Fruit fly (Drosophila melanogaster) whole organism, embryonic: ENCODE data around the gene CG1231.

Experiments
- B-H2 ChIP-seq: fragments of 200-800 bp; sonication (Bioruptor generic); optimal IDR thresholded peaks from 2 replicates; lab custom pipeline; 2018; ENCODE audit warnings: missing biosample characterization, mild to moderate bottlenecking, missing genetic modification characterization
- Bteb2 ChIP-seq: fragments of 200-800 bp; sonication (Bioruptor generic); optimal IDR thresholded peaks from 2 replicates; lab custom pipeline; 2016; ENCODE audit warnings: missing biosample characterization, missing genetic modification characterization
- CG10366 ChIP-seq: fragments of 200-800 bp; sonication (Bioruptor generic); IDR thresholded peaks from 2 replicates; pipeline ENCODE4 v1.3.6; 2022; ENCODE audit warnings: missing biosample characterization, missing genetic modification characterization
- CG10543 ChIP-seq: fragments of 200-800 bp; sonication (Bioruptor generic); optimal IDR thresholded peaks from 3 replicates; lab custom pipeline; 2017; ENCODE audit warnings: missing biosample characterization, mild to moderate bottlenecking, missing genetic modification characterization, moderate library complexity
- CG10979 ChIP-seq: fragments of 200-800 bp; sonication (Bioruptor generic); optimal IDR thresholded peaks from 2 replicates; lab custom pipeline; 2018; ENCODE audit warnings: missing biosample characterization, mild to moderate bottlenecking, missing genetic modification characterization, moderate library complexity
- CG12071 ChIP-seq: fragments of 200-800 bp; sonication (Bioruptor generic); optimal IDR thresholded peaks from 3 replicates; lab custom pipeline; 2018; ENCODE audit warnings: missing biosample characterization, mild to moderate bottlenecking, missing genetic modification characterization
- CG12659 ChIP-seq: fragments of 200-800 bp; sonication (Bioruptor generic); optimal IDR thresholded peaks from 3 replicates; lab custom pipeline; 2017; ENCODE audit warnings: mild to moderate bottlenecking, missing biosample characterization, missing genetic modification reagents, missing genetic modification characterization
- CG12769 ChIP-seq: fragments of 200-800 bp; sonication (Bioruptor generic); optimal IDR thresholded peaks from 2 replicates; lab custom pipeline; 2019; ENCODE audit warnings: missing biosample characterization, mild to moderate bottlenecking, missing genetic modification characterization, moderate library complexity
- CG13287 ChIP-seq: fragments of 200-800 bp; sonication (Bioruptor generic); IDR thresholded peaks from 2 replicates; pipeline ENCODE4 v1.3.6; 2022; ENCODE audit warnings: missing biosample characterization, missing genetic modification characterization; ENCODE audit not compliant: partially characterized antibody
- CG13894 ChIP-seq: fragments of 200-800 bp; sonication (Bioruptor generic); optimal IDR thresholded peaks from 3 replicates; lab custom pipeline; 2018; ENCODE audit warnings: missing biosample characterization, mild to moderate bottlenecking, missing genetic modification characterization, moderate library complexity
- CG15696 ChIP-seq: fragments of 200-800 bp; sonication (Bioruptor generic); optimal IDR thresholded peaks from 2 replicates; lab custom pipeline; 2019; ENCODE audit warnings: missing biosample characterization, mild to moderate bottlenecking, missing genetic modification characterization, moderate library complexity
- CG17829 ChIP-seq: fragments of 200-800 bp; optimal IDR thresholded peaks from 2 replicates; lab custom pipeline; 2019; ENCODE audit warnings: missing biosample characterization, mild to moderate bottlenecking, missing genetic modification characterization, moderate library complexity
- CG18476 ChIP-seq: fragments of 200-800 bp; sonication (Bioruptor generic); optimal IDR thresholded peaks from 2 replicates; lab custom pipeline; 2016; ENCODE audit warnings: missing biosample characterization, mild to moderate bottlenecking, missing genetic modification characterization
- CG18599 ChIP-seq: fragments of 200-800 bp; sonication (Bioruptor generic); optimal IDR thresholded peaks from 3 replicates; lab custom pipeline; 2017; ENCODE audit warnings: missing biosample characterization, missing genetic modification characterization, mild to moderate bottlenecking, moderate library complexity, missing genetic modification reagents
- CG2120 ChIP-seq: fragments of 200-800 bp; sonication (Bioruptor generic); optimal IDR thresholded peaks from 3 replicates; lab custom pipeline; 2016; ENCODE audit warnings: missing biosample characterization, missing genetic modification characterization
- CG32532 ChIP-seq: fragments of 200-800 bp; sonication (Bioruptor generic); IDR thresholded peaks from 2 replicates; pipeline ENCODE4 v1.3.6; 2022; ENCODE audit warnings: missing biosample characterization, missing genetic modification characterization
- CG3281 ChIP-seq: fragments of 200-800 bp; sonication (Bioruptor generic); optimal IDR thresholded peaks from 3 replicates; lab custom pipeline; 2017; ENCODE audit warnings: missing biosample characterization, mild to moderate bottlenecking, missing genetic modification characterization
- CG3407 ChIP-seq: fragments of 200-800 bp; sonication (Bioruptor generic); optimal IDR thresholded peaks from 2 replicates; lab custom pipeline; 2018; ENCODE audit warnings: missing biosample characterization, mild to moderate bottlenecking, missing genetic modification characterization
- CG3847 ChIP-seq: fragments of 200-800 bp; sonication (Bioruptor generic); IDR thresholded peaks from 2 replicates; pipeline ENCODE4 v1.3.6; 2022; ENCODE audit warnings: missing biosample characterization, missing genetic modification characterization
- CG6854 ChIP-seq: fragments of 200-800 bp; sonication (Bioruptor generic); optimal IDR thresholded peaks from 3 replicates; lab custom pipeline; 2017; ENCODE audit warnings: missing biosample characterization, mild to moderate bottlenecking, missing genetic modification characterization
- CG9817 ChIP-seq: fragments of 200-800 bp; sonication (Bioruptor generic); optimal IDR thresholded peaks from 2 replicates; lab custom pipeline; 2018; ENCODE audit warnings: missing biosample characterization, mild to moderate bottlenecking, missing genetic modification characterization, moderate library complexity
- CG9932 ChIP-seq: fragments of 200-800 bp; sonication (Bioruptor generic); IDR thresholded peaks from 2 replicates; pipeline ENCODE4 v1.3.6; 2022; ENCODE audit warnings: missing biosample characterization, missing genetic modification characterization
- CHES-1-like ChIP-seq: fragments of 200-800 bp; sonication (Bioruptor generic); optimal IDR thresholded peaks from 2 replicates; lab custom pipeline; 2016; ENCODE audit warnings: missing biosample characterization, missing genetic modification characterization
- Dbx ChIP-seq: fragments of 200-800 bp; sonication (Bioruptor generic); IDR thresholded peaks from 3 replicates; pipeline ENCODE4 v1.3.6; 2022; ENCODE audit warnings: missing biosample characterization, missing genetic modification characterization
- Deaf1 ChIP-seq: fragments of 200-800 bp; optimal IDR thresholded peaks from 3 replicates; lab custom pipeline; 2019; ENCODE audit warnings: missing biosample characterization, mild to moderate bottlenecking, missing genetic modification characterization, moderate library complexity
- Fer1 ChIP-seq: fragments of 200-800 bp; sonication (Bioruptor generic); optimal IDR thresholded peaks from 2 replicates; lab custom pipeline; 2017; ENCODE audit warnings: missing biosample characterization, mild to moderate bottlenecking, missing genetic modification characterization
- GATAe ChIP-seq: fragments of 200-800 bp; sonication (Bioruptor generic); conservative IDR thresholded peaks from 2 replicates; pipeline ENCODE4 v1.3.6; 2022; ENCODE audit warnings: missing biosample characterization, missing genetic modification characterization
- HmgZ ChIP-seq: fragments of 200-800 bp; sonication (Bioruptor generic); optimal IDR thresholded peaks from 2 replicates; lab custom pipeline; 2018; ENCODE audit warnings: missing biosample characterization, mild to moderate bottlenecking, missing genetic modification characterization
- MBD-R2 ChIP-seq: fragments of 200-800 bp; sonication (Bioruptor generic); IDR thresholded peaks from 2 replicates; pipeline ENCODE4 v1.3.6; 2022; ENCODE audit warnings: missing biosample characterization, missing genetic modification characterization
- Med ChIP-seq: fragments of 200-800 bp; sonication (Bioruptor generic); peaks from one replicate; lab custom pipeline; 2016; ENCODE audit warnings: missing biosample characterization, missing genetic modification characterization, mild to moderate bottlenecking, inconsistent platforms, moderate library complexity
- Meics ChIP-seq: fragments of 200-800 bp; sonication (Bioruptor generic); optimal IDR thresholded peaks from 2 replicates; lab custom pipeline; 2017; ENCODE audit warnings: missing biosample characterization, mild to moderate bottlenecking, missing genetic modification characterization
- Rfx ChIP-seq: fragments of 200-800 bp; sonication (Bioruptor generic); IDR thresholded peaks from 2 replicates; pipeline ENCODE4 v1.3.6; 2022; ENCODE audit warnings: missing biosample characterization, missing genetic modification characterization
- caup ChIP-seq: fragments of 200-800 bp; sonication (Bioruptor generic); optimal IDR thresholded peaks from 3 replicates; lab custom pipeline; 2017; ENCODE audit warnings: missing biosample characterization, mild to moderate bottlenecking, missing genetic modification characterization, moderate library complexity; ENCODE audit not compliant: severe bottlenecking
- chinmo ChIP-seq: fragments of 200-800 bp; sonication (Bioruptor generic); IDR thresholded peaks from 4 replicates; pipeline ENCODE4 v1.3.6; 2022; ENCODE audit warnings: missing biosample characterization, missing genetic modification characterization; ENCODE audit not compliant: partially characterized antibody
- ci ChIP-seq: fragments of 200-800 bp; sonication (Bioruptor generic); IDR thresholded peaks from 3 replicates; pipeline ENCODE4 v1.3.6; 2022; ENCODE audit warnings: missing biosample characterization, missing genetic modification characterization
- dmrt99B ChIP-seq: fragments of 200-800 bp; sonication (Bioruptor generic); optimal IDR thresholded peaks from 2 replicates; lab custom pipeline; 2018; ENCODE audit warnings: missing biosample characterization, mild to moderate bottlenecking, missing genetic modification characterization, moderate library complexity
- emc ChIP-seq: fragments of 200-800 bp; sonication (Bioruptor generic); optimal IDR thresholded peaks from 2 replicates; lab custom pipeline; 2016; ENCODE audit warnings: missing biosample characterization, missing genetic modification characterization
- en ChIP-seq: fragments of 200-800 bp; sonication (Bioruptor generic); optimal IDR thresholded peaks from 2 replicates; lab custom pipeline; 2016; ENCODE audit warnings: missing biosample characterization, missing genetic modification characterization
- ewg ChIP-seq: fragments of 200-800 bp; sonication (Bioruptor generic); optimal IDR thresholded peaks from 3 replicates; lab custom pipeline; 2017; ENCODE audit warnings: mild to moderate bottlenecking, missing biosample characterization, missing genetic modification reagents, missing genetic modification characterization
- exex ChIP-seq: fragments of 200-800 bp; sonication (Bioruptor generic); optimal IDR thresholded peaks from 4 replicates; lab custom pipeline; 2018; ENCODE audit warnings: missing biosample characterization, mild to moderate bottlenecking, missing genetic modification characterization, moderate library complexity
- fd102C ChIP-seq: fragments of 200-800 bp; sonication (Bioruptor generic); optimal IDR thresholded peaks from 2 replicates; lab custom pipeline; 2018; ENCODE audit warnings: missing biosample characterization, mild to moderate bottlenecking, missing genetic modification characterization, moderate library complexity
- fu2 ChIP-seq: fragments of 200-800 bp; sonication (Bioruptor generic); optimal IDR thresholded peaks from 2 replicates; lab custom pipeline; 2016; ENCODE audit warnings: missing biosample characterization, missing genetic modification characterization
- grau ChIP-seq: fragments of 200-800 bp; optimal IDR thresholded peaks from 3 replicates; lab custom pipeline; 2019; ENCODE audit warnings: missing biosample characterization, mild to moderate bottlenecking, missing genetic modification characterization, moderate library complexity
- mam ChIP-seq: fragments of 200-800 bp; sonication (Bioruptor generic); optimal IDR thresholded peaks from 3 replicates; lab custom pipeline; 2016; ENCODE audit warnings: missing biosample characterization, missing genetic modification characterization
- onecut ChIP-seq: fragments of 200-800 bp; sonication (Bioruptor generic); IDR thresholded peaks from 2 replicates; pipeline ENCODE4 v1.3.6; 2022; ENCODE audit warnings: missing biosample characterization, missing genetic modification characterization
- otp ChIP-seq: fragments of 200-800 bp; sonication (Bioruptor generic); IDR thresholded peaks from 3 replicates; pipeline ENCODE4, ENCODE4 v1.3.6; 2022; ENCODE audit warnings: missing biosample characterization, missing genetic modification characterization
- sob ChIP-seq: fragments of 200-800 bp; sonication (Bioruptor generic); IDR thresholded peaks from 2 replicates; pipeline ENCODE4 v1.3.6; 2022; ENCODE audit warnings: missing biosample characterization, missing genetic modification characterization
- sr ChIP-seq: fragments of 200-800 bp; sonication (Bioruptor generic); IDR thresholded peaks from 3 replicates; pipeline ENCODE4 v1.3.6; 2022; ENCODE audit warnings: missing biosample characterization, missing genetic modification characterization
- tgo ChIP-seq: fragments of 200-800 bp; sonication (Bioruptor generic); IDR thresholded peaks from 3 replicates; pipeline ENCODE4 v1.3.6; 2022; ENCODE audit warnings: missing biosample characterization, missing genetic modification characterization
- wdn ChIP-seq: fragments of 200-800 bp; sonication (Bioruptor generic); IDR thresholded peaks from 2 replicates; pipeline ENCODE4 v1.3.6; 2022; ENCODE audit warnings: missing biosample characterization, missing genetic modification characterization

Gene CG1231

DNA sequence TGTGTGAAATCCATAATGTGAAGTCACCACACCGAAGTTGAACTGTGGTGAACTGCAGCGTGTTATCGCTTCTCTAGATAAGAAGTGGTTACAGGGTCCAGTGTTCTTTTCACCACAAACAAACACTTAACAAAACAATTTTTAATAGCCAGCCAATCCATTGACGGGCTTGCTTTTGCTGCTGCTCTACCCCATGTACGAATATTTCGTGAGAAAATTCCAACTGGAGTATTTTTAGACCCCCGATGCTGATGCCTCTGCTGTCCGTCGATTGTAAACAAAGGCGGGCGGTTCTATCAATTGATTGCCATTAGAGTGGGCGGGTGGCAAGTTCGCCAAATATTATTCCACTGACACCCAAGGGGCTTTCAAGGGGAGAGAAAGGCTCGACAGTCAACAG is 17.1 kb upstream of the CG1231 start (continued):
- TF ChIP-seq tgo (GFP tag; lab: Robert Waterston, UW) (no peak), caup (peak; percentile 8), Med (GFP tag; lab: Kevin White, UChicago) (peak; percentile 30), exex (tag; lab: Kevin White, UChicago) (peak; percentile 30), CG12071 (GFP tag; lab: Kevin White, UChicago) (peak; percentile 2), Rfx (GFP tag; lab: Robert Waterston, UW) (peak; percentile 27; the same call in 1 of the 2 replicates), CG18599 (GFP tag; lab: Kevin White, UChicago) (peak; percentile 42), fu2 (GFP tag; lab: Kevin White, UChicago) (no peak), onecut (no peak), CG12659 (GFP tag; lab: Kevin White, UChicago) (peak; percentile 3), Dbx (peak; percentile 48; the same call in 1 of the 3 replicates), CG9817 (peak; percentile 5), MBD-R2 (GFP tag; lab: Robert Waterston, UW) (no peak), CG3407 (no peak), HmgZ (peak; percentile 62), grau (tag; lab: Kevin White, UChicago) (peak; percentile 13), CG15696 (tag; lab: Kevin White, UChicago) (no peak), otp (GFP tag; lab: Robert Waterston, UW) (no peak), CG13894 (peak; percentile 65), mam (GFP tag; lab: Kevin White, UChicago) (peak; percentile 10), CHES-1-like (GFP tag; lab: Kevin White, UChicago) (peak; percentile 9), GATAe (GFP tag; lab: Robert Waterston, UW) (peak; percentile 55; the same call in 1 of the 2 replicates), dmrt99B (tag; lab: Kevin White, UChicago) (peak; percentile 9), CG9932 (peak; percentile 37; the same call in 1 of the 2 replicates), CG13287 (GFP tag; lab: Robert Waterston, UW) (0 out of 2 replicates have a peak, but pooled peaks have one; percentile 12), Deaf1 (peak; percentile 4), CG12769 (tag; lab: Kevin White, UChicago) (peak; percentile 50), CG18476 (GFP tag; lab: Kevin White, UChicago) (no peak), B-H2 (GFP tag; lab: Kevin White, UChicago) (peak; percentile 21), CG32532 (peak; percentile 26; the same call in 1 of the 2 replicates), emc (no peak), chinmo (GFP tag; lab: Robert Waterston, UW) (0 out of 4 replicates have a peak, but pooled peaks have one; percentile 18), ci (peak; percentile 22; the same call in 1 of the 3 replicates), ewg (GFP tag; lab: Kevin White, UChicago) (no peak), Fer1 (GFP tag; lab: Kevin White, UChicago) (peak; percentile 44), CG10543 (peak; percentile 24), Bteb2 (no peak), CG17829 (tag; lab: Kevin White, UChicago) (peak; percentile 4), sr (GFP tag; lab: Robert Waterston, UW) (peak; percentile 54; the same call in 1 of the 3 replicates), CG2120 (GFP tag; lab: Kevin White, UChicago) (peak; percentile 38), CG10366 (GFP tag; lab: Robert Waterston, UW) (peak; percentile 82), Meics (GFP tag; lab: Kevin White, UChicago) (peak; percentile 6), CG10979 (no peak), fd102C (no peak), sob (GFP tag; lab: Robert Waterston, UW) (0 out of 2 replicates have a peak, but pooled peaks have one; percentile 22), wdn (GFP tag; lab: Robert Waterston, UW) (0 out of 2 replicates have a peak, but pooled peaks have one; percentile 19), CG3847 (GFP tag; lab: Robert Waterston, UW) (peak; percentile 16; the same call in 1 of the 2 replicates), CG6854 (GFP tag; lab: Kevin White, UChicago) (no peak), en (no peak), CG3281 (GFP tag; lab: Kevin White, UChicago) (peak; percentile 15)
